Worm (Caenorhabditis elegans) whole organism, L4 larva: ENCODE data around the gene K06G5.1.

Experiments used
- F37D6.2 ChIP-seq: sonication (generic microtip); optimal IDR thresholded peaks from 2 replicates; lab custom pipeline; 2016; ENCODE audit warnings: mild to moderate bottlenecking, missing genetic modification characterization, missing compliant biosample characterization
- F49E8.2 ChIP-seq: sonication (generic microtip); optimal IDR thresholded peaks from 2 replicates; lab custom pipeline; 2016; ENCODE audit warnings: missing compliant biosample characterization, mild to moderate bottlenecking, missing genetic modification characterization, borderline replicate concordance
- T26A8.4 ChIP-seq: fragments of 200-800 bp; sonication (Bioruptor generic); IDR thresholded peaks from 2 replicates; pipeline ENCODE4 v1.3.6; 2022; ENCODE audit warnings: missing genetic modification characterization, missing compliant biosample characterization
- aha-1 ChIP-seq: fragments of 150-350 bp; peaks from one replicate; lab custom pipeline; 2014; ENCODE audit warnings: missing biosample characterization, missing genetic modification characterization
- aly-2 ChIP-seq: sonication (generic microtip); optimal IDR thresholded peaks from 2 replicates; lab custom pipeline; 2018; ENCODE audit warnings: missing biosample characterization, missing genetic modification characterization
- ama-1 ChIP-seq: fragments of 150-350 bp; optimal IDR thresholded peaks from 2 replicates; lab custom pipeline; 2014; ENCODE audit warnings: inconsistent platforms, mixed read lengths
- ceh-20 ChIP-seq: fragments of 200-800 bp; sonication (Bioruptor generic); IDR thresholded peaks from 2 replicates; pipeline ENCODE4 v1.3.6; 2022; ENCODE audit warnings: missing genetic modification reagents, missing genetic modification characterization, missing compliant biosample characterization
- ces-1 ChIP-seq: fragments of 150-350 bp; sonication (generic microtip); optimal IDR thresholded peaks from 4 replicates; lab custom pipeline; 2014; ENCODE audit warnings: missing biosample characterization, missing genetic modification reagents, missing genetic modification characterization
- cey-2 ChIP-seq: sonication (generic microtip); optimal IDR thresholded peaks from 3 replicates; lab custom pipeline; 2017; ENCODE audit warnings: missing genetic modification characterization, mild to moderate bottlenecking, missing compliant biosample characterization, antibody characterized with exemption, borderline replicate concordance; ENCODE audit not compliant: insufficient read depth
- daf-16 ChIP-seq, 3 experiments: sonication (generic microtip); optimal IDR thresholded peaks; 2 replicates each; lab custom pipeline; 2016 to 2017; ENCODE audit warnings: missing genetic modification characterization in 3 of 3, missing genetic modification reagents in 3 of 3, mild to moderate bottlenecking in 2 of 3, missing compliant biosample characterization in 2 of 3, missing biosample characterization in 1 of 3, moderate library complexity in 1 of 3
- dmd-6 ChIP-seq: fragments of 200-800 bp; sonication (Bioruptor generic); IDR thresholded peaks from 2 replicates; pipeline ENCODE4 v1.3.6; 2022; ENCODE audit warnings: missing genetic modification reagents, missing genetic modification characterization, missing compliant biosample characterization
- dmd-8 ChIP-seq: fragments of 200-800 bp; sonication (Bioruptor generic); IDR thresholded peaks from 2 replicates; pipeline ENCODE4 v1.3.6; 2022; ENCODE audit warnings: missing genetic modification characterization, missing compliant biosample characterization
- dve-1 ChIP-seq: sonication (generic microtip); optimal IDR thresholded peaks from 2 replicates; lab custom pipeline; 2017; ENCODE audit warnings: antibody characterized with exemption, mild to moderate bottlenecking, missing genetic modification characterization, missing compliant biosample characterization; ENCODE audit not compliant: insufficient read depth
- egl-27 ChIP-seq: sonication (generic microtip); optimal IDR thresholded peaks from 3 replicates; lab custom pipeline; 2017; ENCODE audit warnings: missing biosample characterization, missing genetic modification reagents, missing genetic modification characterization
- egl-43 ChIP-seq: fragments of 200-800 bp; sonication (Bioruptor generic); IDR thresholded peaks from 2 replicates; pipeline ENCODE4 v1.3.6; 2022; ENCODE audit warnings: missing genetic modification reagents, missing genetic modification characterization, missing compliant biosample characterization
- fkh-10 ChIP-seq: fragments of 150-350 bp; optimal IDR thresholded peaks from 2 replicates; lab custom pipeline; 2014; ENCODE audit warnings: missing biosample characterization, missing genetic modification reagents, missing genetic modification characterization
- gei-8 ChIP-seq: fragments of 200-800 bp; sonication (Bioruptor generic); optimal IDR thresholded peaks from 2 replicates; lab custom pipeline; 2018; ENCODE audit warnings: mild to moderate bottlenecking, missing genetic modification characterization, missing compliant biosample characterization
- hif-1 ChIP-seq, 2 experiments: sonication (generic microtip); optimal IDR thresholded peaks; 2 replicates each; lab custom pipeline; 2016 to 2017; ENCODE audit warnings: missing compliant biosample characterization in 2 of 2, missing genetic modification characterization in 2 of 2, missing genetic modification reagents in 2 of 2, missing genotype in 2 of 2, mild to moderate bottlenecking in 1 of 2
- hlh-30 ChIP-seq: sonication (generic microtip); optimal IDR thresholded peaks from 2 replicates; lab custom pipeline; 2017; ENCODE audit warnings: antibody characterized with exemption, mild to moderate bottlenecking, missing genetic modification characterization, missing compliant biosample characterization; ENCODE audit not compliant: insufficient read depth
- lim-7 ChIP-seq: fragments of 200-800 bp; sonication (Bioruptor generic); IDR thresholded peaks from 2 replicates; pipeline ENCODE4 v1.3.6; 2022; ENCODE audit warnings: missing genetic modification characterization, missing compliant biosample characterization
- lin-1 ChIP-seq: fragments of 200-800 bp; sonication (Bioruptor generic); IDR thresholded peaks from 2 replicates; pipeline ENCODE4 v1.3.6; 2022; ENCODE audit warnings: missing genetic modification reagents, missing genetic modification characterization, missing compliant biosample characterization
- lin-13 ChIP-seq: fragments of 150-350 bp; optimal IDR thresholded peaks from 2 replicates; lab custom pipeline; 2014; ENCODE audit warnings: missing biosample characterization, missing genetic modification reagents, missing genetic modification characterization
- lin-38 ChIP-seq: fragments of 200-800 bp; sonication (Bioruptor generic); IDR thresholded peaks from 2 replicates; pipeline ENCODE4 v1.3.6; 2022; ENCODE audit warnings: missing genetic modification reagents, missing genetic modification characterization, missing compliant biosample characterization
- lin-39 ChIP-seq: fragments of 150-350 bp; optimal IDR thresholded peaks from 2 replicates; lab custom pipeline; 2014; ENCODE audit warnings: missing biosample characterization, missing genetic modification reagents, missing genetic modification characterization
- lir-3 ChIP-seq: sonication (generic microtip); optimal IDR thresholded peaks from 2 replicates; lab custom pipeline; 2016; ENCODE audit warnings: mild to moderate bottlenecking, missing genetic modification characterization, missing compliant biosample characterization
- lsy-2 ChIP-seq, 2 experiments: fragments of 150-350 bp in 1 of 2; sonication (generic microtip) in 1 of 2; optimal IDR thresholded peaks; 2 replicates each; lab custom pipeline; 2014 to 2017; ENCODE audit warnings: missing biosample characterization in 2 of 2, missing genetic modification characterization in 2 of 2
- mdl-1 ChIP-seq, 2 experiments: fragments of 150-350 bp in 1 of 2; sonication (generic microtip) in 1 of 2; optimal IDR thresholded peaks; 2 replicates each; lab custom pipeline; 2014 to 2017; ENCODE audit warnings: missing biosample characterization in 2 of 2, missing genetic modification characterization in 2 of 2
- mdt-29 ChIP-seq: fragments of 200-800 bp; sonication (Bioruptor generic); IDR thresholded peaks from 2 replicates; pipeline ENCODE4 v1.3.6; 2022; ENCODE audit warnings: missing genetic modification reagents, missing genetic modification characterization, missing compliant biosample characterization
- mep-1 ChIP-seq: fragments of 150-350 bp; sonication (generic microtip); optimal IDR thresholded peaks from 3 replicates; lab custom pipeline; 2014; ENCODE audit warnings: missing biosample characterization, missing genetic modification characterization
- mes-2 ChIP-seq: sonication (generic microtip); optimal IDR thresholded peaks from 2 replicates; lab custom pipeline; 2016; ENCODE audit warnings: missing genotype, mild to moderate bottlenecking, missing genetic modification characterization, missing compliant biosample characterization; ENCODE audit not compliant: poor library complexity, severe bottlenecking
- nhr-10 ChIP-seq: fragments of 150-350 bp; optimal IDR thresholded peaks from 2 replicates; lab custom pipeline; 2014; ENCODE audit warnings: missing biosample characterization, missing genetic modification characterization
- nhr-111 ChIP-seq: fragments of 200-800 bp; sonication (Bioruptor generic); optimal IDR thresholded peaks from 2 replicates; lab custom pipeline; 2018; ENCODE audit warnings: mild to moderate bottlenecking, missing genetic modification characterization, missing compliant biosample characterization
- nhr-28 ChIP-seq: fragments of 150-350 bp; optimal IDR thresholded peaks from 2 replicates; lab custom pipeline; 2014; ENCODE audit warnings: missing biosample characterization, missing genetic modification characterization
- nhr-77 ChIP-seq: fragments of 150-350 bp; optimal IDR thresholded peaks from 2 replicates; lab custom pipeline; 2014; ENCODE audit warnings: missing biosample characterization, missing genetic modification characterization
- pqm-1 ChIP-seq: sonication (generic microtip); optimal IDR thresholded peaks from 2 replicates; lab custom pipeline; 2017; ENCODE audit warnings: missing biosample characterization, missing genetic modification characterization
- saeg-2 ChIP-seq: fragments of 200-800 bp; sonication (Bioruptor generic); IDR thresholded peaks from 2 replicates; pipeline ENCODE4 v1.3.6; 2022; ENCODE audit warnings: missing genetic modification reagents, missing genetic modification characterization, missing compliant biosample characterization
- snpc-1.2 ChIP-seq: fragments of 200-800 bp; sonication (Bioruptor generic); IDR thresholded peaks from 2 replicates; pipeline ENCODE4 v1.3.6; 2022; ENCODE audit warnings: missing genetic modification reagents, missing genetic modification characterization, missing compliant biosample characterization
- spr-1 ChIP-seq: sonication (generic microtip); optimal IDR thresholded peaks from 2 replicates; lab custom pipeline; 2016; ENCODE audit warnings: mild to moderate bottlenecking, missing genetic modification characterization, missing compliant biosample characterization
- spr-3 ChIP-seq: fragments of 200-800 bp; sonication (Bioruptor generic); optimal IDR thresholded peaks from 2 replicates; lab custom pipeline; 2018; ENCODE audit warnings: mild to moderate bottlenecking, missing genetic modification characterization, missing compliant biosample characterization
- unc-62 ChIP-seq, 3 experiments: fragments of 150-350 bp in 1 of 3; sonication (generic microtip); optimal IDR thresholded peaks in 2 of 3; peaks in 1 of 3; 1 replicate in 1 of 3; 2 replicates in 2 of 3; lab custom pipeline; 2014 to 2017; ENCODE audit warnings: missing biosample characterization in 3 of 3, missing genetic modification characterization in 3 of 3, missing genetic modification reagents in 3 of 3, missing genotype in 1 of 3
- vab-7 ChIP-seq: fragments of 200-800 bp; sonication (Bioruptor generic); IDR thresholded peaks from 2 replicates; pipeline ENCODE4 v1.3.6; 2022; ENCODE audit warnings: missing genetic modification reagents, missing genetic modification characterization, missing compliant biosample characterization
- zag-1 ChIP-seq: fragments of 150-350 bp; optimal IDR thresholded peaks from 2 replicates; lab custom pipeline; 2014; ENCODE audit warnings: missing biosample characterization, missing genetic modification characterization
- zfp-3 ChIP-seq: fragments of 200-800 bp; sonication (Bioruptor generic); conservative IDR thresholded peaks from 2 replicates; pipeline ENCODE4 v1.3.6; 2022; ENCODE audit warnings: missing genetic modification reagents, missing genetic modification characterization, missing compliant biosample characterization
- zip-11 ChIP-seq: fragments of 200-800 bp; sonication (Bioruptor generic); IDR thresholded peaks from 2 replicates; pipeline ENCODE4 v1.3.6; 2022; ENCODE audit warnings: missing genetic modification characterization, missing compliant biosample characterization
- ztf-11 ChIP-seq: fragments of 150-350 bp; optimal IDR thresholded peaks from 2 replicates; lab custom pipeline; 2014; ENCODE audit warnings: missing biosample characterization, missing genetic modification characterization

K06G5.1 gene

DNA sequence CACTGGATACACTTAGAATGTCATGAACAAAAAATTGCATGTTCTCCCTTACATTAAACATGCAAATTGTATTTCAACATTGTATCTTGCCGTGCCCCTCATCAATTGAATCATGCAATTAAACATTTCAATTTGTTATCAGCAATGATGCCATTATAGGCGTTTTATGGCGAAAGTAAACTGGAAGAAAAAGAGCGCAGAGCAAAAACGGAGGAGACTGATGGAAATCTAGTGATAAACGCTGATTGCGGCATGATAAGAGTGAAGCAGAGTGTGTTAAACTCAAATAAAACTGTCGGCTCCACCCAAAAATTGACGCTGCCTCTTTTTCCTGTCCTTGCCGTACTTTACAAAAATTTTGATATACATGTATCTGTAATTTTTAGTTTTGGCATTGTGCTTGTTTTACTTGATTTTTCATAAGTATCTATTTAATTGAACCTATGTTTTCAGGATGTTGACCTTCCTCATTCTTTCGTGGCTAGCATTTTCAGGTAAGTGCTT is at the start of gene K06G5.1 (continued):
- TF ChIP-seq lsy-2 (tag; optimal IDR thresholded peaks at IDR 0.05; lab: Kevin White, UChicago): no peak
- TF ChIP-seq dmd-6: peak; percentile 94
- no peak for TF ChIP-seq zag-1
- TF ChIP-seq saeg-2: no peak
- TF ChIP-seq mdt-29 (GFP tag; lab: Robert Waterston, UW): no peak
- TF ChIP-seq ces-1 (GFP tag; lab: Kevin White, UChicago): no peak
- no peak for TF ChIP-seq hlh-30
- no peak for TF ChIP-seq cey-2
- no peak for TF ChIP-seq egl-43 (GFP tag; lab: Robert Waterston, UW)
- TF ChIP-seq pqm-1: peak; percentile 100
- TF ChIP-seq lin-1 (GFP tag; lab: Robert Waterston, UW): peak; percentile 54; the same call in 1 of the 2 replicates
- peak; percentile 88 for TF ChIP-seq dve-1 (tag; lab: Kevin White, UChicago)
- TF ChIP-seq dmd-8 (GFP tag; lab: Robert Waterston, UW): no peak
- peak; percentile 60; the same call in 1 of the 2 replicates for TF ChIP-seq ceh-20 (GFP tag; lab: Robert Waterston, UW)
- peak in 1 of 2 experiments; percentile 4 for TF ChIP-seq hif-1 (tag; optimal IDR thresholded peaks at IDR 0.05; lab: Kevin White, UChicago)
- no peak for TF ChIP-seq zfp-3 (GFP tag; lab: Robert Waterston, UW)
- no peak for TF ChIP-seq F49E8.2 (tag; lab: Kevin White, UChicago)
- TF ChIP-seq mdl-1 (tag; optimal IDR thresholded peaks at IDR 0.05; lab: Kevin White, UChicago): peak in 1 of 2 experiments; percentile 28
- no peak for TF ChIP-seq spr-1 (tag; lab: Kevin White, UChicago)
- peak in 1 of 2 experiments; percentile 20 for TF ChIP-seq daf-16 (GFP tag; optimal IDR thresholded peaks at IDR 0.05; lab: Kevin White, UChicago)
- peak; percentile 92 for TF ChIP-seq daf-16 (tag; optimal IDR thresholded peaks at IDR 0.05; lab: Kevin White, UChicago)
- TF ChIP-seq zip-11 (GFP tag; lab: Robert Waterston, UW): no peak

ce11 chrX:14165156-14165555 is 49.6 kb upstream of the K06G5.1 start:
- peak in 1 of 2 experiments; percentile 60 for TF ChIP-seq unc-62 (GFP tag; optimal IDR thresholded peaks at IDR 0.05 in 1 of 2; lab: Kevin White, UChicago)
- no peak for TF ChIP-seq unc-62 (tag; optimal IDR thresholded peaks at IDR 0.05; lab: Kevin White, UChicago)
- 0 out of 2 replicates have a peak, but pooled peaks have one; percentile 19 for TF ChIP-seq snpc-1.2 (GFP tag; lab: Robert Waterston, UW)
- no peak for TF ChIP-seq mes-2 (tag; lab: Kevin White, UChicago)
- peak; percentile 70 for TF ChIP-seq aha-1 (tag; lab: Kevin White, UChicago)
- no peak for TF ChIP-seq spr-3 (GFP tag; lab: Kevin White, UChicago)

DNA sequence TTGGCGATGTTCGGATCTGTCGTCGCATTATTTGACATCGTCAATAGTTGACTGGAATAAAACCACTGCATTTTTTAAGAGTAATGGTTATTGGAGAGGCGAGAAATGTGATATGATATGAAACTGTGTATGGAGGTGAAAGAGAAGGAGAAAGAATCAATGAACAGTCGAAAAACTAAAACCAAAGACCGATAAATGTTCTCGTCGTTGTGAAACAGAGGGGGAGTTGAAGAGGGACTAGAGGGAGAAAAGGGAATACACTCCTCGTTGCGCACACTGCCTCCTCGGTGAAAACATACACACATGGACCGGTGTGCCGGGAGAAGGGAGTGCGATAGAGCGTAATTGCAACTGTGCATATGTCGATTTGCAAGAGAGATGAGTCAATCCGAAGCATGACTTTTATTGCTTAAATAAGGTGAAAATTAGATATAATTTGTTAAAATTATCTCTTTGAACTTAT is 45.2 kb upstream of the K06G5.1 start, which contains the start of gene sym-4:
sym-4 (minus strand) TSS at position 51 of the 463 bp plus-strand sequence.
- TF ChIP-seq nhr-28: peak; percentile 98
- TF ChIP-seq spr-1 (tag; lab: Kevin White, UChicago): peak; percentile 82
- TF ChIP-seq cey-2: no peak
- peak; percentile 95 for TF ChIP-seq lin-13
- TF ChIP-seq egl-27: no peak
- no peak for TF ChIP-seq aly-2 (tag; lab: Kevin White, UChicago)
- TF ChIP-seq mdt-29 (GFP tag; lab: Robert Waterston, UW): peak; percentile 78
- peak; percentile 24 for TF ChIP-seq ama-1
- TF ChIP-seq fkh-10 (GFP tag; lab: Kevin White, UChicago): peak; percentile 35
- no peak for TF ChIP-seq lir-3 (tag; lab: Kevin White, UChicago)
- TF ChIP-seq lin-1 (GFP tag; lab: Robert Waterston, UW): peak; percentile 89
- TF ChIP-seq F37D6.2 (tag; lab: Kevin White, UChicago): peak; percentile 41
- peak; percentile 97 for TF ChIP-seq nhr-77 (tag; lab: Kevin White, UChicago)
- TF ChIP-seq F49E8.2 (tag; lab: Kevin White, UChicago): no peak
- TF ChIP-seq hif-1 (tag; optimal IDR thresholded peaks at IDR 0.05; lab: Kevin White, UChicago): peak in 1 of 2 experiments; percentile 74
- no peak for TF ChIP-seq gei-8 (GFP tag; lab: Kevin White, UChicago)
- TF ChIP-seq lin-39 (tag; lab: Kevin White, UChicago): no peak
- TF ChIP-seq vab-7 (GFP tag; lab: Robert Waterston, UW): peak; percentile 40; the same call in 1 of the 2 replicates
- peak; percentile 93 for TF ChIP-seq aha-1 (tag; lab: Kevin White, UChicago)
- no peak for TF ChIP-seq nhr-111 (GFP tag; lab: Kevin White, UChicago)
- peak; percentile 90 for TF ChIP-seq ceh-20 (GFP tag; lab: Robert Waterston, UW)
- 0 out of 2 replicates have a peak, but pooled peaks have one; percentile 43 for TF ChIP-seq lim-7 (GFP tag; lab: Robert Waterston, UW)
- TF ChIP-seq nhr-10 (tag; lab: Kevin White, UChicago): peak; percentile 89
- peak; percentile 97 for TF ChIP-seq lin-38 (GFP tag; lab: Robert Waterston, UW)
- no peak for TF ChIP-seq ztf-11 (tag; lab: Kevin White, UChicago)
- TF ChIP-seq mep-1 (tag; lab: Kevin White, UChicago): peak; percentile 98
- peak; percentile 88 for TF ChIP-seq T26A8.4 (GFP tag; lab: Robert Waterston, UW)
